Fruit fly (Drosophila melanogaster) whole organism, embryonic: ENCODE measurements around the gene Ca-alpha1D.

Experiments used
- Adf1 ChIP-seq: fragments of 200-800 bp; sonication (Bioruptor generic); IDR thresholded peaks from 2 replicates; pipeline ENCODE4 v1.3.6; 2022; ENCODE audit warnings: missing biosample characterization, missing genetic modification characterization
- CG17359 ChIP-seq: fragments of 200-800 bp; sonication (Bioruptor generic); optimal IDR thresholded peaks from 3 replicates; lab custom pipeline; 2018; ENCODE audit warnings: missing biosample characterization, mild to moderate bottlenecking, missing genetic modification characterization, moderate library complexity
- CG2889 ChIP-seq: fragments of 200-800 bp; sonication (Bioruptor generic); IDR thresholded peaks from 3 replicates; pipeline ENCODE4 v1.3.6; 2022; ENCODE audit warnings: missing biosample characterization, missing genetic modification characterization
- CG3163 ChIP-seq: fragments of 200-800 bp; sonication (Bioruptor generic); optimal IDR thresholded peaks from 3 replicates; lab custom pipeline; 2016; ENCODE audit warnings: missing biosample characterization, missing genetic modification characterization
- CG34224 ChIP-seq: fragments of 200-800 bp; sonication (Bioruptor generic); IDR thresholded peaks from 3 replicates; pipeline ENCODE4 v1.3.6; 2022; ENCODE audit warnings: missing biosample characterization, missing genetic modification characterization; ENCODE audit not compliant: partially characterized antibody
- Trl ChIP-seq, 3 experiments: fragments of >200 bp in 2 of 3; fragments of 200-800 bp in 1 of 3; sonication (Bioruptor generic) in 1 of 3; optimal IDR thresholded peaks; 2 replicates in 1 of 3; 3 replicates in 2 of 3; lab custom pipeline; 2016 to 2017; ENCODE audit warnings: missing biosample characterization in 1 of 3, missing genetic modification characterization in 1 of 3
- crp ChIP-seq, 2 experiments: fragments of 200-800 bp; sonication (Bioruptor generic); optimal IDR thresholded peaks; 2 replicates in 1 of 2; 3 replicates in 1 of 2; lab custom pipeline; 2017; ENCODE audit warnings: missing biosample characterization in 2 of 2, missing genetic modification characterization in 2 of 2, mild to moderate bottlenecking in 1 of 2, moderate library complexity in 1 of 2
- ewg ChIP-seq: fragments of 200-800 bp; sonication (Bioruptor generic); optimal IDR thresholded peaks from 3 replicates; lab custom pipeline; 2017; ENCODE audit warnings: mild to moderate bottlenecking, missing biosample characterization, missing genetic modification reagents, missing genetic modification characterization
- kah ChIP-seq: fragments of 200-800 bp; sonication (Bioruptor generic); optimal IDR thresholded peaks from 2 replicates; lab custom pipeline; 2018; ENCODE audit warnings: missing biosample characterization, mild to moderate bottlenecking, missing genetic modification characterization
- knrl ChIP-seq: fragments of 200-800 bp; sonication (Bioruptor generic); IDR thresholded peaks from 3 replicates; pipeline ENCODE4 v1.3.6; 2022; ENCODE audit warnings: missing biosample characterization, missing genetic modification characterization; ENCODE audit not compliant: partially characterized antibody
- scrt ChIP-seq: fragments of 200-800 bp; sonication (Bioruptor generic); optimal IDR thresholded peaks from 2 replicates; lab custom pipeline; 2018; ENCODE audit warnings: missing biosample characterization, mild to moderate bottlenecking, missing genetic modification characterization, moderate library complexity
- tll ChIP-seq, 2 experiments: fragments of 200-800 bp in 1 of 2; fragments of >200 bp in 1 of 2; sonication (Bioruptor generic) in 1 of 2; optimal IDR thresholded peaks; 2 replicates each; lab custom pipeline; 2017 to 2019; ENCODE audit warnings: missing biosample characterization in 2 of 2, missing genetic modification characterization in 2 of 2, mild to moderate bottlenecking in 1 of 2, moderate library complexity in 1 of 2

Gene Ca-alpha1D

DNA sequence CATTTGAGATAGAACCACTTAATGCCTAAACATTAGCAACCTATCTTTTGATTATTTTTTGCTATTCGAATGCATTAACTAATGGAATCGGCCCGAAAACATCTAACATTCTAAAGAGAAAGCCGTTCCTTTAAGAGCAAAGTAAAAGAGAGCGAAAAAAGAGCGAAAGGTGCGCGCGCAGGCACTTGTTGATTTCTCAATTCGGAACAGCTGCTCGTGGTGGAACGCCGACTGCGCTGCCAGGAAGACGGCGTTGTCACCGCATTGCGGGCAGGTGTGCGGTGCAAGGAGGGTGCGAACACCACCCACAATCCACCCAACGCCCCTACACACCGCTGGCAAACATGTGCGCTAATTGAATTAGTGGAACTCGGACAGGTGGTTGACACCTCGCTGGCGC, 69.2 kb downstream of the Ca-alpha1D start:
- TF ChIP-seq tll (GFP tag; optimal IDR thresholded peaks at IDR 0.05; lab: Kevin White, UChicago) (peak in 1 of 2 experiments; percentile 14), ewg (GFP tag; lab: Kevin White, UChicago) (peak; percentile 59), kah (GFP tag; lab: Kevin White, UChicago) (peak; percentile 98), knrl (GFP tag; lab: Robert Waterston, UW) (no peak), CG2889 (GFP tag; lab: Robert Waterston, UW) (no peak), crp (GFP tag; optimal IDR thresholded peaks at IDR 0.05; lab: Kevin White, UChicago) (peak in 1 of 2 experiments; percentile 72), Adf1 (GFP tag; lab: Robert Waterston, UW) (peak; percentile 87), CG3163 (GFP tag; lab: Kevin White, UChicago) (peak; percentile 90), scrt (peak; percentile 97), CG34224 (GFP tag; lab: Robert Waterston, UW) (0 out of 3 replicates have a peak, but pooled peaks have one; percentile 33), Trl (optimal IDR thresholded peaks at IDR 0.05; lab: Kevin White, UChicago) (peak; percentile 36 to 58), Trl (GFP tag; optimal IDR thresholded peaks at IDR 0.05; lab: Kevin White, UChicago) (no peak), CG17359 (tag; lab: Kevin White, UChicago) (no peak)
